Fruit fly (Drosophila melanogaster) whole organism, embryonic: ENCODE results near the gene Nepl4.

Experiments
- Ada2b ChIP-seq: fragments of 200-800 bp; sonication (Bioruptor generic); IDR thresholded peaks from 2 replicates; pipeline ENCODE4 v1.3.6; 2022; ENCODE audit warnings: missing biosample characterization, missing genetic modification characterization
- Antp ChIP-seq: fragments of 200-800 bp; sonication (Bioruptor generic); optimal IDR thresholded peaks from 3 replicates; lab custom pipeline; 2016; ENCODE audit warnings: missing biosample characterization, missing genetic modification characterization
- Asciz ChIP-seq: fragments of 200-800 bp; sonication (Bioruptor generic); optimal IDR thresholded peaks from 2 replicates; lab custom pipeline; 2017; ENCODE audit warnings: missing biosample characterization, mild to moderate bottlenecking, missing genetic modification characterization, missing genetic modification reagents
- Bdp1 ChIP-seq: fragments of 200-800 bp; sonication (Bioruptor generic); optimal IDR thresholded peaks from 3 replicates; lab custom pipeline; 2016; ENCODE audit warnings: missing biosample characterization, missing genetic modification characterization
- CG10274 ChIP-seq: fragments of 200-800 bp; sonication (Bioruptor generic); optimal IDR thresholded peaks from 3 replicates; lab custom pipeline; 2017; ENCODE audit warnings: missing biosample characterization, mild to moderate bottlenecking, missing genetic modification characterization
- CG10366 ChIP-seq: fragments of 200-800 bp; sonication (Bioruptor generic); IDR thresholded peaks from 2 replicates; pipeline ENCODE4 v1.3.6; 2022; ENCODE audit warnings: missing biosample characterization, missing genetic modification characterization
- CG10959 ChIP-seq: fragments of 200-800 bp; sonication (Bioruptor generic); IDR thresholded peaks from 2 replicates; pipeline ENCODE4 v1.3.6; 2022; ENCODE audit warnings: missing biosample characterization, missing genetic modification characterization
- CG11085 ChIP-seq: fragments of 200-800 bp; sonication (Bioruptor generic); IDR thresholded peaks from 2 replicates; pipeline ENCODE4 v1.3.6; 2022; ENCODE audit warnings: missing biosample characterization, missing genetic modification characterization
- CG14014 ChIP-seq: fragments of 200-800 bp; sonication (Bioruptor generic); IDR thresholded peaks from 2 replicates; pipeline ENCODE4 v1.3.6; 2022; ENCODE audit warnings: missing biosample characterization, missing genetic modification characterization
- CG14860 ChIP-seq: fragments of 200-800 bp; sonication (Bioruptor generic); IDR thresholded peaks from 3 replicates; pipeline ENCODE4 v1.3.6; 2022; ENCODE audit warnings: missing biosample characterization, missing genetic modification characterization; ENCODE audit not compliant: partially characterized antibody
- CG1602 ChIP-seq: fragments of 200-800 bp; sonication (Bioruptor generic); optimal IDR thresholded peaks from 3 replicates; lab custom pipeline; 2016; ENCODE audit warnings: missing biosample characterization, missing genetic modification characterization
- CG18599 ChIP-seq: fragments of 200-800 bp; sonication (Bioruptor generic); optimal IDR thresholded peaks from 3 replicates; lab custom pipeline; 2017; ENCODE audit warnings: missing biosample characterization, missing genetic modification characterization, mild to moderate bottlenecking, moderate library complexity, missing genetic modification reagents
- CG2712 ChIP-seq: fragments of 200-800 bp; optimal IDR thresholded peaks from 3 replicates; lab custom pipeline; 2019; ENCODE audit warnings: missing biosample characterization, mild to moderate bottlenecking, missing genetic modification characterization, moderate library complexity
- CG31388 ChIP-seq: fragments of 200-800 bp; sonication (Bioruptor generic); optimal IDR thresholded peaks from 2 replicates; lab custom pipeline; 2016; ENCODE audit warnings: missing biosample characterization, missing genetic modification characterization
- CG32772 ChIP-seq: fragments of 200-800 bp; sonication (Bioruptor generic); IDR thresholded peaks from 2 replicates; pipeline ENCODE4 v1.3.6; 2022; ENCODE audit warnings: missing biosample characterization, missing genetic modification characterization
- CG34224 ChIP-seq: fragments of 200-800 bp; sonication (Bioruptor generic); IDR thresholded peaks from 3 replicates; pipeline ENCODE4 v1.3.6; 2022; ENCODE audit warnings: missing biosample characterization, missing genetic modification characterization; ENCODE audit not compliant: partially characterized antibody
- CG4820 ChIP-seq: fragments of 200-800 bp; sonication (Bioruptor generic); optimal IDR thresholded peaks from 3 replicates; lab custom pipeline; 2016; ENCODE audit warnings: missing biosample characterization, missing genetic modification characterization
- CG6654 ChIP-seq: fragments of 200-800 bp; sonication (Bioruptor generic); optimal IDR thresholded peaks from 2 replicates; lab custom pipeline; 2017; ENCODE audit warnings: missing biosample characterization, mild to moderate bottlenecking, missing genetic modification characterization
- CG6813 ChIP-seq: fragments of 200-800 bp; sonication (Bioruptor generic); optimal IDR thresholded peaks from 2 replicates; lab custom pipeline; 2017; ENCODE audit warnings: missing biosample characterization, missing genetic modification characterization, mild to moderate bottlenecking, moderate library complexity, missing genetic modification reagents
- CG8281 ChIP-seq: fragments of 200-800 bp; sonication (Bioruptor generic); optimal IDR thresholded peaks from 2 replicates; lab custom pipeline; 2018; ENCODE audit warnings: missing biosample characterization, mild to moderate bottlenecking, missing genetic modification characterization, moderate library complexity
- Dad ChIP-seq: fragments of 200-800 bp; sonication (Bioruptor generic); optimal IDR thresholded peaks from 3 replicates; lab custom pipeline; 2016; ENCODE audit warnings: missing biosample characterization, missing genetic modification characterization
- Ets97D ChIP-seq: fragments of 200-800 bp; sonication (Bioruptor generic); optimal IDR thresholded peaks from 3 replicates; lab custom pipeline; 2016; ENCODE audit warnings: missing biosample characterization, missing genetic modification characterization
- Gsc ChIP-seq: fragments of 200-800 bp; sonication (Bioruptor generic); IDR thresholded peaks from 2 replicates; pipeline ENCODE4 v1.3.6; 2022; ENCODE audit warnings: missing biosample characterization, missing genetic modification characterization
- Gug ChIP-seq: fragments of 200-800 bp; sonication (Bioruptor generic); IDR thresholded peaks from 4 replicates; pipeline ENCODE4 v1.3.6; 2022; ENCODE audit warnings: missing biosample characterization, missing genetic modification characterization
- HLHmδ ChIP-seq: fragments of 200-800 bp; sonication (Bioruptor generic); optimal IDR thresholded peaks from 2 replicates; lab custom pipeline; 2018; ENCODE audit warnings: missing biosample characterization, mild to moderate bottlenecking, missing genetic modification characterization, moderate library complexity
- Hsf ChIP-seq: fragments of 200-800 bp; sonication (Bioruptor generic); optimal IDR thresholded peaks from 3 replicates; lab custom pipeline; 2016; ENCODE audit warnings: missing biosample characterization, missing genetic modification characterization
- Kr ChIP-seq: fragments of 200-800 bp; sonication (Bioruptor generic); optimal IDR thresholded peaks from 2 replicates; lab custom pipeline; 2017; ENCODE audit warnings: missing biosample characterization, mild to moderate bottlenecking, missing genetic modification characterization
- Meics ChIP-seq: fragments of 200-800 bp; sonication (Bioruptor generic); optimal IDR thresholded peaks from 2 replicates; lab custom pipeline; 2017; ENCODE audit warnings: missing biosample characterization, mild to moderate bottlenecking, missing genetic modification characterization
- Nf-YA ChIP-seq: fragments of 200-800 bp; sonication (Bioruptor generic); IDR thresholded peaks from 2 replicates; pipeline ENCODE4 v1.3.6; 2022; ENCODE audit warnings: missing biosample characterization, missing genetic modification characterization
- Ravus ChIP-seq: fragments of 200-800 bp; sonication (Bioruptor generic); IDR thresholded peaks from 2 replicates; pipeline ENCODE4 v1.3.6; 2022; ENCODE audit warnings: missing biosample characterization, missing genetic modification characterization
- cad ChIP-seq: fragments of >200 bp; optimal IDR thresholded peaks from 2 replicates; lab custom pipeline; 2017; ENCODE audit warnings: missing biosample characterization, missing genetic modification characterization
- crp ChIP-seq, 2 experiments: fragments of 200-800 bp; sonication (Bioruptor generic); optimal IDR thresholded peaks; 2 replicates in 1 of 2; 3 replicates in 1 of 2; lab custom pipeline; 2017; ENCODE audit warnings: missing biosample characterization in 2 of 2, missing genetic modification characterization in 2 of 2, mild to moderate bottlenecking in 1 of 2, moderate library complexity in 1 of 2
- dpn ChIP-seq, 2 experiments: fragments of 200-800 bp; sonication (Bioruptor generic); optimal IDR thresholded peaks; 3 replicates each; lab custom pipeline; 2016; ENCODE audit warnings: missing biosample characterization in 2 of 2, missing genetic modification characterization in 2 of 2
- dysf ChIP-seq: fragments of 200-800 bp; sonication (Bioruptor generic); IDR thresholded peaks from 3 replicates; pipeline ENCODE4 v1.3.6; 2022; ENCODE audit warnings: missing biosample characterization, missing genetic modification characterization
- fd64A ChIP-seq: fragments of 200-800 bp; sonication (Bioruptor generic); optimal IDR thresholded peaks from 3 replicates; lab custom pipeline; 2018; ENCODE audit warnings: missing biosample characterization, mild to moderate bottlenecking, missing genetic modification characterization
- h ChIP-seq: fragments of >200 bp; optimal IDR thresholded peaks from 2 replicates; lab custom pipeline; 2017
- hth ChIP-seq: fragments of >200 bp; optimal IDR thresholded peaks from 2 replicates; lab custom pipeline; 2017; ENCODE audit warnings: inconsistent platforms
- ind ChIP-seq: fragments of 200-800 bp; sonication (Bioruptor generic); optimal IDR thresholded peaks from 3 replicates; lab custom pipeline; 2016; ENCODE audit warnings: missing biosample characterization, missing genetic modification characterization
- jigr1 ChIP-seq: fragments of 200-800 bp; sonication (Bioruptor generic); IDR thresholded peaks from 3 replicates; pipeline ENCODE4 v1.3.6; 2022; ENCODE audit warnings: missing biosample characterization, missing genetic modification characterization
- lab ChIP-seq: fragments of 200-800 bp; sonication (Bioruptor generic); optimal IDR thresholded peaks from 3 replicates; lab custom pipeline; 2017; ENCODE audit warnings: missing biosample characterization, missing genetic modification characterization, mild to moderate bottlenecking, moderate library complexity, missing genetic modification reagents
- maf-S ChIP-seq: fragments of 200-800 bp; sonication (Bioruptor generic); optimal IDR thresholded peaks from 2 replicates; lab custom pipeline; 2016; ENCODE audit warnings: missing biosample characterization, missing genetic modification characterization
- nom ChIP-seq: fragments of 200-800 bp; sonication (Bioruptor generic); optimal IDR thresholded peaks from 2 replicates; lab custom pipeline; 2017; ENCODE audit warnings: missing biosample characterization, missing genetic modification characterization, mild to moderate bottlenecking, moderate library complexity, missing genetic modification reagents
- org-1 ChIP-seq: fragments of 200-800 bp; sonication (Bioruptor generic); optimal IDR thresholded peaks from 2 replicates; lab custom pipeline; 2017; ENCODE audit warnings: missing biosample characterization, missing genetic modification characterization
- pb ChIP-seq: fragments of 200-800 bp; sonication (Bioruptor generic); optimal IDR thresholded peaks from 3 replicates; lab custom pipeline; 2016; ENCODE audit warnings: missing biosample characterization, missing genetic modification characterization
- peb ChIP-seq: fragments of 200-800 bp; sonication (Bioruptor generic); IDR thresholded peaks from 2 replicates; pipeline ENCODE4 v1.3.6; 2022; ENCODE audit warnings: missing biosample characterization, missing genetic modification characterization
- sens-2 ChIP-seq: fragments of 200-800 bp; sonication (Bioruptor generic); IDR thresholded peaks from 2 replicates; pipeline ENCODE4 v1.3.6; 2022; ENCODE audit warnings: missing biosample characterization, missing genetic modification characterization
- sna ChIP-seq: fragments of 200-800 bp; sonication (Bioruptor generic); IDR thresholded peaks from 2 replicates; pipeline ENCODE4 v1.3.6; 2022; ENCODE audit warnings: missing biosample characterization, missing genetic modification characterization; ENCODE audit not compliant: partially characterized antibody
- stc ChIP-seq: fragments of 200-800 bp; sonication (Bioruptor generic); IDR thresholded peaks from 2 replicates; pipeline ENCODE4 v1.3.6; 2022; ENCODE audit warnings: missing biosample characterization, missing genetic modification characterization
- tx ChIP-seq: fragments of 200-800 bp; sonication (Bioruptor generic); optimal IDR thresholded peaks from 2 replicates; lab custom pipeline; 2016; ENCODE audit warnings: missing biosample characterization, missing genetic modification characterization
- z ChIP-seq: fragments of 200-800 bp; sonication (Bioruptor generic); IDR thresholded peaks from 3 replicates; pipeline ENCODE4 v1.3.6; 2022; ENCODE audit warnings: missing biosample characterization, missing genetic modification characterization

Nepl4 gene

dm6 chr2L:6350984-6351808 lies 16.5 kb upstream of the Nepl4 start, which contains the start of gene CG9498 (continued):
- TF ChIP-seq CG18599 (GFP tag; lab: Kevin White, UChicago) (peak; percentile 96), Ravus (GFP tag; lab: Robert Waterston, UW) (peak; percentile 35), CG14014 (GFP tag; lab: Robert Waterston, UW) (peak; percentile 87), Asciz (peak; percentile 80), CG6654 (GFP tag; lab: Kevin White, UChicago) (peak; percentile 58), maf-S (GFP tag; lab: Kevin White, UChicago) (no peak), Gug (GFP tag; lab: Robert Waterston, UW) (peak; percentile 44; the same call in 1 of the 4 replicates), z (GFP tag; lab: Robert Waterston, UW) (no peak), dpn (GFP tag; optimal IDR thresholded peaks at IDR 0.05; lab: Kevin White, UChicago) (peak; percentile 18 to 51), jigr1 (GFP tag; lab: Robert Waterston, UW) (peak; percentile 67; the same call in 2 of the 3 replicates), lab (GFP tag; lab: Kevin White, UChicago) (peak; percentile 96), crp (GFP tag; optimal IDR thresholded peaks at IDR 0.05; lab: Kevin White, UChicago) (no peak), CG4820 (GFP tag; lab: Kevin White, UChicago) (no peak), CG31388 (GFP tag; lab: Kevin White, UChicago) (peak; percentile 9), Ada2b (GFP tag; lab: Robert Waterston, UW) (peak; percentile 60), Dad (GFP tag; lab: Kevin White, UChicago) (no peak), sens-2 (no peak), dysf (GFP tag; lab: Robert Waterston, UW) (peak; percentile 83), peb (GFP tag; lab: Robert Waterston, UW) (peak; percentile 80), CG10959 (GFP tag; lab: Robert Waterston, UW) (no peak), CG11085 (GFP tag; lab: Robert Waterston, UW) (peak; percentile 85), stc (GFP tag; lab: Robert Waterston, UW) (peak; percentile 84), fd64A (no peak), CG34224 (GFP tag; lab: Robert Waterston, UW) (no peak), tx (GFP tag; lab: Kevin White, UChicago) (no peak), Bdp1 (no peak), cad (no peak), Gsc (GFP tag; lab: Robert Waterston, UW) (no peak), hth (lab: Kevin White, UChicago) (no peak), Kr (GFP tag; lab: Kevin White, UChicago) (no peak), nom (no peak), CG14860 (GFP tag; lab: Robert Waterston, UW) (no peak; the same call in 2 of the 3 replicates), CG10366 (peak; percentile 59), Hsf (GFP tag; lab: Kevin White, UChicago) (no peak), pb (GFP tag; lab: Kevin White, UChicago) (no peak), sna (GFP tag; lab: Robert Waterston, UW) (no peak), Meics (GFP tag; lab: Kevin White, UChicago) (peak; percentile 96), HLHmδ (GFP tag; lab: Kevin White, UChicago) (no peak), org-1 (GFP tag; lab: Kevin White, UChicago) (peak; percentile 81), h (lab: Kevin White, UChicago) (no peak), Antp (GFP tag; lab: Kevin White, UChicago) (no peak), Nf-YA (no peak), CG8281 (tag; lab: Kevin White, UChicago) (peak; percentile 57), CG10274 (peak; percentile 72), CG2712 (tag; lab: Kevin White, UChicago) (peak; percentile 87), ind (GFP tag; lab: Kevin White, UChicago) (peak; percentile 75), CG1602 (GFP tag; lab: Kevin White, UChicago) (peak; percentile 56), CG32772 (GFP tag; lab: Robert Waterston, UW) (peak; percentile 67), Ets97D (GFP tag; lab: Kevin White, UChicago) (no peak), CG6813 (GFP tag; lab: Kevin White, UChicago) (peak; percentile 86)
